Fruit fly (Drosophila melanogaster) S2 (cell line): ENCODE measurements around the gene X11Lbeta.

Experiments
- CG8478 ChIP-seq: fragments of >200 bp; optimal IDR thresholded peaks from 2 replicates; lab custom pipeline; 2018
- CTCF ChIP-seq, 2 experiments: fragments of >200 bp; optimal IDR thresholded peaks; 2 replicates each; lab custom pipeline; 2018

The X11Lbeta gene

DNA sequence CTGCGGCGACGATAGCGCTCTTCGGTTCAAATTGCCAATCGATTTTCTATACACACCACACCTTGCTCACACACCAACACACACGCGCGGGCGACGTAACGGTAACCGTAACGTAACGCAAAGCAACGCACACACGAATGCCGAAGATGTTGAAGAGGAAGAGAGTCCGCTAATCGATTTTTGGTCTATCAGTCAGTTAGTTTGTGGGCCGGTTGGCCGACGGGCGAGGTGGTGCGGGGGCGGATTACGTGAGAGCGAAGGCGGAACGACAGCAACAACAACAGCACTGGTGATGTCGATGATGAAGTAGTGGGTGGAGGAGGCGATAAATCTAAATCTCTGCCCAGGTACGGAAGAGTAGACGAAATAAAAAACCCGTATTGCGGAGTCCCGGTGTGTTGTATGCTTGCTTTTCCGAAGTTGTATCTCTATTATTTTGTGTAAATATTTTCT is 116.8 kb downstream of the X11Lbeta start, which contains the start of gene ras:
Gene ras, plus strand, starts transcription at position 188 of the 453 bp plus-strand sequence.
- TF ChIP-seq CG8478 (lab: Kevin White, UChicago): no peak
- TF ChIP-seq CTCF (optimal IDR thresholded peaks at IDR 0.05; lab: Kevin White, UChicago): no peak

DNA sequence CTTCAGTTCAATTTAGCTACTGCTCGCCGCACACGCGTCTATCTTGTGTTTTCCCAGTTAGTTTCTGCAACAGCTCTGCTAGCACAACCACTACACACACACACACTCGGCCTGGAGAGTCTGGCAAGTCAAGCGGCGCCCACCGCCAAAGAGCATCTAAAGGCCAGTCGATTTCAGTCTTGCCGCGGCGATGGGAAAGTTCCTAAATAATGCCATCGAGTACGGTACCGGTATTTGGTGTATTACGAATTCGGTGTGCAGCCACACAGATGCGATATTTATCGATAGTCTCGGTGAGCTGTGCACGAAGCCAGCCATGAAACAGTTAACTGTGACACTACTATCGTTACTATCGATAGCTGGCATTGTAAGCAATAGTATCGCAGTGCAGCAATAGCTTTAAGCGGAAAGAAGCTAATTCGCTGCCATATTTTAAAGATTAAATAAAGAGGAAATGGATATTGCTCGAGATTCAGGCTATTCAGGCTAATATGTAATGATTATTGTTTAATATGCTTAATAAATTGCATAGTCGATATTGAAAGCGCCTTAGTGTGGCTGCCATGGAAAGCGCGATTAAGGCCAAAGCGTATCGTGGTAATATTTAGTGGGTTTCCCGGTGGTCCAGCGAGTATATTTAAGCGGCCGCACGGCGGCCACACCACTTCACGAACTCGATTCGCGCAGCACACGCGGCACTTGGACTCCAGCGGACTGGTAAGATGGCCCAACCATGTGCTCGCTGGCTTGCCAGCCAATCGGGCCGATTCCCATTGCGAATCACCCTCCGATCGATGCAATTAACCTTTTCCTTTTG is 117.4 kb downstream of the X11Lbeta start, which contains the start of gene stx:
Gene stx, minus strand, starts transcription at position 171 of the 817 bp plus-strand sequence.
- no peak for TF ChIP-seq CG8478 (lab: Kevin White, UChicago)
- TF ChIP-seq CTCF (optimal IDR thresholded peaks at IDR 0.05; lab: Kevin White, UChicago): peak in 1 of 2 experiments; percentile 28

dm6 chrX:10745590-10745953 is 118.0 kb downstream of the X11Lbeta start:
- no peak for TF ChIP-seq CTCF (optimal IDR thresholded peaks at IDR 0.05; lab: Kevin White, UChicago)
- no peak for TF ChIP-seq CG8478 (lab: Kevin White, UChicago)

dm6 chrX:10748647-10749046 is 121.1 kb downstream of the X11Lbeta start:
- TF ChIP-seq CG8478 (lab: Kevin White, UChicago) (no peak), CTCF (optimal IDR thresholded peaks at IDR 0.05; lab: Kevin White, UChicago) (no peak)

- TF ChIP-seq CTCF (optimal IDR thresholded peaks at IDR 0.05; lab: Kevin White, UChicago): no peak
- TF ChIP-seq CG8478 (lab: Kevin White, UChicago): no peak
Measured at dm6 chrX:10750676-10751075, 123.1 kb downstream of the X11Lbeta start.

dm6 chrX:10751777-10752176 is 124.2 kb downstream of the X11Lbeta start:
- TF ChIP-seq CG8478 (lab: Kevin White, UChicago) (no peak), CTCF (optimal IDR thresholded peaks at IDR 0.05; lab: Kevin White, UChicago) (no peak)

DNA sequence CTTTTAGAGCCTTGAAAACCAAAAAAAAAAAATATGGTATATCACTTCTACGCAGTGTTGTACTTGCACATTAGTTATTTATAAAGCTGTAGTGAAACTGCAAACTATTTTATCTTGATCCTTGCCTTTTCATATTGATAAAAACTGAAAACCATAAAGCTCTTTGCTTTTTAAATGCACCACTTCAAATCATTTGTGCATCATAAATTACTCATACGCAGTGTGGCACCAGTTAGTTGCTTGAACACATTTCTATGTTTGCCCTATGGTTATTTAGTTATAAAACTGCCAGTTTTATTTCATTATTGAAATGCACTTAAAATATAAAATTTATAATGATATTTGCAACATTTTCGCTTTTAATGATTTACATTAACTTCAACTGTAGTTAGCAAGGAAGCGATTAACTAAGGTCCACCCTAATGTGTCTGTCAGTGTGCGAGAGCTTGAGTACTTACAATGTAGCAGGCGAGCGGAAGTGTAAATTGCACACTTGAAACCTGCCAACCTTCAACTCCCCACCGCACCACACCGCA is 128.6 kb downstream of the X11Lbeta start:
- TF ChIP-seq CG8478 (lab: Kevin White, UChicago) (no peak), CTCF (optimal IDR thresholded peaks at IDR 0.05; lab: Kevin White, UChicago) (no peak)

DNA sequence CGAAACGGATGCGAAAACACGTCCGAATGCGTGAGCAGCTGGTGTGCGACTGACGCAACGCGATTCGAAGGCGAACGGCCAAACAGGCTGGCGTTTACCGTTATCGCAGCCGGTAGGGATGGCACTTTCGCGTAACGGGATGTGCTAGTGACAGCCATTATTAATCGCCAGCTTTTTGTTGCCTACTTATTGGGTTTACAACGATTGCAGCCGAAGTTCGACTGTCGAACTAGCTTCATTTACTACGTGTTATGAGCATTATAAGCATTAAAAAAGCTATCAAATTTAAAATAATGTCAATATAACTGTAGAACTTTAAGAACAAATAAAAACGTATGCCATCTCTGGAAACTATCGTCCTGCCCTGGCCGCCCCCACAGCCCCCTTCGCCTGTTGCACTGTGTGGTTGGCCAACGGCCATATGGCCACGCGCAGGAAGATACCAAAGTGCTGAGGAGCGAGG is 130.1 kb downstream of the X11Lbeta start, which contains the start of gene Rph:
Gene Rph, minus strand, starts transcription at position 51 of the 463 bp plus-strand sequence.
- TF ChIP-seq CTCF (optimal IDR thresholded peaks at IDR 0.05; lab: Kevin White, UChicago): no peak
- TF ChIP-seq CG8478 (lab: Kevin White, UChicago): no peak
